Fruit fly (Drosophila melanogaster): Measurements from ENCODE around the gene CG6576.

Gene CG6576

dm6 chr3L:8751262-8751661 lies 4.5 kb upstream of the CG6576 start (continued):
- TF ChIP-seq dysf (GFP tag; IDR thresholded peaks at IDR 0.05) (peak; percentile 55; the same call in 1 of the 3 replicates), CG7786 (GFP tag; optimal IDR thresholded peaks at IDR 0.05) (no peak), Fer2 (tag; optimal IDR thresholded peaks at IDR 0.05) (no peak), Side (GFP tag; optimal IDR thresholded peaks at IDR 0.05) (no peak), CG11696 (GFP tag; IDR thresholded peaks at IDR 0.05) (no peak), mld (GFP tag; IDR thresholded peaks at IDR 0.05; ENCODE audit: partially characterized antibody) (no peak), da (GFP tag; optimal IDR thresholded peaks at IDR 0.05) (no peak), CG3838 (GFP tag; optimal IDR thresholded peaks at IDR 0.05) (no peak), org-1 (GFP tag; optimal IDR thresholded peaks at IDR 0.05) (peak; percentile 44), nau (GFP tag; optimal IDR thresholded peaks at IDR 0.05) (peak; percentile 42), CG5180 (GFP tag; optimal IDR thresholded peaks at IDR 0.05) (peak; percentile 34), CG6813 (GFP tag; optimal IDR thresholded peaks at IDR 0.05) (peak; percentile 40), knrl (GFP tag; IDR thresholded peaks at IDR 0.05; ENCODE audit: partially characterized antibody) (no peak), ind (GFP tag; optimal IDR thresholded peaks at IDR 0.05) (peak; percentile 44), CG4730 (GFP tag; IDR thresholded peaks at IDR 0.05) (peak; percentile 30; the same call in 1 of the 2 replicates), tx (GFP tag; optimal IDR thresholded peaks at IDR 0.05) (no peak), fd96Cb (tag; optimal IDR thresholded peaks at IDR 0.05) (peak; percentile 63), CG6791 (GFP tag; IDR thresholded peaks at IDR 0.05; ENCODE audit: partially characterized antibody) (no peak), Xbp1 (GFP tag; optimal IDR thresholded peaks at IDR 0.05) (peak; percentile 65), CG12071 (GFP tag; optimal IDR thresholded peaks at IDR 0.05) (peak; percentile 53), ara (GFP tag; IDR thresholded peaks at IDR 0.05) (peak; percentile 37; the same call in 1 of the 2 replicates), HLHmδ (GFP tag; optimal IDR thresholded peaks at IDR 0.05) (no peak), ac (GFP tag; optimal IDR thresholded peaks at IDR 0.05) (no peak), seq (GFP tag; IDR thresholded peaks at IDR 0.05) (no peak), croc (GFP tag; conservative IDR thresholded peaks at IDR 0.05) (peak; percentile 43; the same call in 1 of the 3 replicates), CG30431 (GFP tag; optimal IDR thresholded peaks at IDR 0.05) (no peak), ash1 (GFP tag; optimal IDR thresholded peaks at IDR 0.05) (no peak), sisA (GFP tag; IDR thresholded peaks at IDR 0.05) (peak; percentile 73), HmgD (GFP tag; optimal IDR thresholded peaks at IDR 0.05) (no peak), ab (GFP tag; optimal IDR thresholded peaks at IDR 0.05) (no peak), CG6765 (GFP tag; optimal IDR thresholded peaks at IDR 0.05) (no peak), pum (GFP tag; optimal IDR thresholded peaks at IDR 0.05) (peak; percentile 49), ftz-f1 (GFP tag; optimal IDR thresholded peaks at IDR 0.05) (no peak), dan (GFP tag; IDR thresholded peaks at IDR 0.05) (no peak), CG7357 (GFP tag; IDR thresholded peaks at IDR 0.05) (no peak), fru (optimal IDR thresholded peaks at IDR 0.05) (no peak), nom (GFP tag; optimal IDR thresholded peaks at IDR 0.05) (no peak), wdn (GFP tag; IDR thresholded peaks at IDR 0.05) (no peak), gt (GFP tag; IDR thresholded peaks at IDR 0.05) (no peak), CG14965 (GFP tag; optimal IDR thresholded peaks at IDR 0.05; ENCODE audit: borderline replicate concordance) (no peak)

- TF ChIP-seq CG10431 (GFP tag; optimal IDR thresholded peaks at IDR 0.05) (no peak), pros (GFP tag; optimal IDR thresholded peaks at IDR 0.05) (no peak), sd (tag; optimal IDR thresholded peaks at IDR 0.05) (peak; percentile 9), schlank (tag; optimal IDR thresholded peaks at IDR 0.05) (no peak), chinmo (GFP tag; IDR thresholded peaks at IDR 0.05; ENCODE audit: partially characterized antibody) (0 out of 4 replicates have a peak, but pooled peaks have one; percentile 18), CG15601 (tag; optimal IDR thresholded peaks at IDR 0.05) (no peak)
Measured at dm6 chr3L:8753592-8753991, 2.2 kb upstream of the CG6576 start, which contains the start of gene Fhos. Gene Fhos, plus strand, starts transcription at chr3L:8753619.
